Fruit fly (Drosophila melanogaster) whole organism, embryonic: ENCODE measurements around the gene Spn38F.
A peak's percentile ranks its signal among the peaks of the same experiment; 100 is the strongest.

Source experiments
- Abd-B ChIP-seq: fragments of 200-800 bp; sonication (Bioruptor generic); optimal IDR thresholded peaks from 2 replicates; lab custom pipeline; 2018; ENCODE audit warnings: missing biosample characterization, mild to moderate bottlenecking, missing genetic modification characterization, moderate library complexity
- Atf3 ChIP-seq: fragments of 200-800 bp; sonication (Bioruptor generic); optimal IDR thresholded peaks from 3 replicates; lab custom pipeline; 2016; ENCODE audit warnings: missing biosample characterization, missing genetic modification characterization
- Atf6 ChIP-seq: fragments of 200-800 bp; sonication (Bioruptor generic); IDR thresholded peaks from 2 replicates; pipeline ENCODE4 v1.3.6; 2022; ENCODE audit warnings: missing biosample characterization, missing genetic modification characterization
- Bgb ChIP-seq: fragments of 200-800 bp; sonication (Bioruptor generic); IDR thresholded peaks from 2 replicates; pipeline ENCODE4 v1.3.6; 2022; ENCODE audit warnings: missing biosample characterization, missing genetic modification characterization; ENCODE audit not compliant: partially characterized antibody
- CG12942 ChIP-seq: fragments of 200-800 bp; sonication (Bioruptor generic); optimal IDR thresholded peaks from 3 replicates; lab custom pipeline; 2016; ENCODE audit warnings: missing biosample characterization, missing genetic modification characterization
- CG1603 ChIP-seq: fragments of 200-800 bp; sonication (Bioruptor generic); optimal IDR thresholded peaks from 2 replicates; lab custom pipeline; 2019; ENCODE audit warnings: missing biosample characterization, mild to moderate bottlenecking, missing genetic modification characterization, moderate library complexity
- CG17328 ChIP-seq: fragments of 200-800 bp; sonication (Bioruptor generic); IDR thresholded peaks from 2 replicates; pipeline ENCODE4 v1.3.6; 2022; ENCODE audit warnings: missing biosample characterization, missing genetic modification characterization
- CG17912 ChIP-seq: fragments of 200-800 bp; sonication (Bioruptor generic); optimal IDR thresholded peaks from 2 replicates; lab custom pipeline; 2018; ENCODE audit warnings: missing biosample characterization, mild to moderate bottlenecking, missing genetic modification characterization
- CG18764 ChIP-seq: fragments of 200-800 bp; sonication (Bioruptor generic); optimal IDR thresholded peaks from 3 replicates; lab custom pipeline; 2016; ENCODE audit warnings: missing biosample characterization, missing genetic modification characterization
- CG2129 ChIP-seq: fragments of 200-800 bp; sonication (Bioruptor generic); IDR thresholded peaks from 2 replicates; pipeline ENCODE4 v1.3.6; 2022; ENCODE audit warnings: missing biosample characterization, missing genetic modification characterization; ENCODE audit not compliant: partially characterized antibody
- CG3407 ChIP-seq: fragments of 200-800 bp; sonication (Bioruptor generic); optimal IDR thresholded peaks from 2 replicates; lab custom pipeline; 2018; ENCODE audit warnings: missing biosample characterization, mild to moderate bottlenecking, missing genetic modification characterization
- CG3726 ChIP-seq: fragments of 200-800 bp; sonication (Bioruptor generic); IDR thresholded peaks from 3 replicates; pipeline ENCODE4, ENCODE4 v1.3.6; 2022; ENCODE audit warnings: missing biosample characterization, missing genetic modification characterization
- CG4360 ChIP-seq: fragments of 200-800 bp; sonication (Bioruptor generic); IDR thresholded peaks from 2 replicates; pipeline ENCODE4 v1.3.6; 2022; ENCODE audit warnings: missing biosample characterization, missing genetic modification characterization
- CG43689 ChIP-seq: fragments of 200-800 bp; sonication (Bioruptor generic); IDR thresholded peaks from 2 replicates; pipeline ENCODE4 v1.3.6; 2022; ENCODE audit warnings: missing biosample characterization, missing genetic modification characterization
- CG8388 ChIP-seq: fragments of 200-800 bp; sonication (Bioruptor generic); optimal IDR thresholded peaks from 2 replicates; lab custom pipeline; 2019; ENCODE audit warnings: missing biosample characterization, mild to moderate bottlenecking, missing genetic modification characterization, moderate library complexity
- CG9609 ChIP-seq: fragments of 200-800 bp; sonication (Bioruptor generic); optimal IDR thresholded peaks from 3 replicates; lab custom pipeline; 2016; ENCODE audit warnings: missing biosample characterization, missing genetic modification characterization
- CG9797 ChIP-seq: fragments of 200-800 bp; sonication (Bioruptor generic); optimal IDR thresholded peaks from 3 replicates; lab custom pipeline; 2018; ENCODE audit warnings: missing biosample characterization, mild to moderate bottlenecking, missing genetic modification characterization
- CkIIα-i1 ChIP-seq: fragments of 200-800 bp; sonication (Bioruptor generic); IDR thresholded peaks from 2 replicates; pipeline ENCODE4 v1.3.6; 2022; ENCODE audit warnings: missing biosample characterization, missing genetic modification characterization
- Dad ChIP-seq: fragments of 200-800 bp; sonication (Bioruptor generic); optimal IDR thresholded peaks from 3 replicates; lab custom pipeline; 2016; ENCODE audit warnings: missing biosample characterization, missing genetic modification characterization
- Elba2 ChIP-seq: fragments of 200-800 bp; sonication (Bioruptor generic); optimal IDR thresholded peaks from 3 replicates; lab custom pipeline; 2016; ENCODE audit warnings: missing biosample characterization, missing genetic modification characterization
- H15 ChIP-seq: fragments of 200-800 bp; sonication (Bioruptor generic); IDR thresholded peaks from 3 replicates; pipeline ENCODE4 v1.3.6; 2022; ENCODE audit warnings: missing biosample characterization, missing genetic modification characterization
- HLH54F ChIP-seq: fragments of 200-800 bp; sonication (Bioruptor generic); optimal IDR thresholded peaks from 3 replicates; lab custom pipeline; 2016; ENCODE audit warnings: missing biosample characterization, missing genetic modification characterization
- Ravus ChIP-seq: fragments of 200-800 bp; sonication (Bioruptor generic); IDR thresholded peaks from 2 replicates; pipeline ENCODE4 v1.3.6; 2022; ENCODE audit warnings: missing biosample characterization, missing genetic modification characterization
- Six4 ChIP-seq: fragments of 200-800 bp; sonication (Bioruptor generic); optimal IDR thresholded peaks from 2 replicates; lab custom pipeline; 2016; ENCODE audit warnings: missing biosample characterization, missing genetic modification characterization
- Ssrp ChIP-seq: fragments of 200-800 bp; sonication (Bioruptor generic); optimal IDR thresholded peaks from 2 replicates; lab custom pipeline; 2018; ENCODE audit warnings: missing biosample characterization, mild to moderate bottlenecking, missing genetic modification characterization, moderate library complexity
- amos ChIP-seq: fragments of 200-800 bp; sonication (Bioruptor generic); IDR thresholded peaks from 2 replicates; pipeline ENCODE4 v1.3.6; 2022; ENCODE audit warnings: missing biosample characterization, missing genetic modification characterization; ENCODE audit not compliant: partially characterized antibody
- aop ChIP-seq: fragments of 200-800 bp; sonication (Bioruptor generic); IDR thresholded peaks from 2 replicates; pipeline ENCODE4 v1.3.6; 2022; ENCODE audit warnings: missing biosample characterization, missing genetic modification characterization
- bigmax ChIP-seq: fragments of 200-800 bp; sonication (Bioruptor generic); optimal IDR thresholded peaks from 2 replicates; lab custom pipeline; 2018; ENCODE audit warnings: missing biosample characterization, mild to moderate bottlenecking, missing genetic modification characterization
- cas ChIP-seq: fragments of 200-800 bp; sonication (Bioruptor generic); IDR thresholded peaks from 2 replicates; pipeline ENCODE4 v1.3.6; 2022; ENCODE audit warnings: missing biosample characterization, missing genetic modification characterization
- cg ChIP-seq: fragments of 200-800 bp; sonication (Bioruptor generic); optimal IDR thresholded peaks from 3 replicates; lab custom pipeline; 2019; ENCODE audit warnings: missing biosample characterization, mild to moderate bottlenecking, missing genetic modification characterization, moderate library complexity
- corto ChIP-seq: fragments of 200-800 bp; sonication (Bioruptor generic); optimal IDR thresholded peaks from 2 replicates; lab custom pipeline; 2016; ENCODE audit warnings: missing biosample characterization, mild to moderate bottlenecking, missing genetic modification characterization, moderate library complexity
- fd64A ChIP-seq: fragments of 200-800 bp; sonication (Bioruptor generic); optimal IDR thresholded peaks from 3 replicates; lab custom pipeline; 2018; ENCODE audit warnings: missing biosample characterization, mild to moderate bottlenecking, missing genetic modification characterization
- fd96Cb ChIP-seq: fragments of 200-800 bp; sonication (Bioruptor generic); optimal IDR thresholded peaks from 2 replicates; lab custom pipeline; 2018; ENCODE audit warnings: missing biosample characterization, mild to moderate bottlenecking, missing genetic modification characterization, moderate library complexity
- gfzf ChIP-seq: fragments of 200-800 bp; sonication (Bioruptor generic); optimal IDR thresholded peaks from 2 replicates; lab custom pipeline; 2016; ENCODE audit warnings: missing biosample characterization, mild to moderate bottlenecking, missing genetic modification characterization, moderate library complexity
- h ChIP-seq: fragments of >200 bp; optimal IDR thresholded peaks from 2 replicates; lab custom pipeline; 2017
- hbn ChIP-seq: fragments of 200-800 bp; sonication (Bioruptor generic); IDR thresholded peaks from 2 replicates; pipeline ENCODE4 v1.3.6; 2022; ENCODE audit warnings: missing biosample characterization, missing genetic modification characterization; ENCODE audit not compliant: partially characterized antibody
- kay ChIP-seq: fragments of 200-800 bp; sonication (Bioruptor generic); optimal IDR thresholded peaks from 2 replicates; lab custom pipeline; 2016; ENCODE audit warnings: missing biosample characterization, missing genetic modification characterization
- kni ChIP-seq: fragments of 200-800 bp; sonication (Bioruptor generic); optimal IDR thresholded peaks from 3 replicates; lab custom pipeline; 2017; ENCODE audit warnings: mild to moderate bottlenecking, missing biosample characterization, missing genetic modification reagents, missing genetic modification characterization
- knrl ChIP-seq: fragments of 200-800 bp; sonication (Bioruptor generic); IDR thresholded peaks from 3 replicates; pipeline ENCODE4 v1.3.6; 2022; ENCODE audit warnings: missing biosample characterization, missing genetic modification characterization; ENCODE audit not compliant: partially characterized antibody
- lov ChIP-seq, 2 experiments: fragments of 200-800 bp in 1 of 2; fragments of >200 bp in 1 of 2; sonication (Bioruptor generic) in 1 of 2; IDR thresholded peaks in 1 of 2; optimal IDR thresholded peaks in 1 of 2; 2 replicates in 1 of 2; 3 replicates in 1 of 2; pipeline versions ENCODE4 v1.3.6 to Lab custom; 2017 to 2022; ENCODE audit warnings: missing biosample characterization in 1 of 2, missing genetic modification characterization in 1 of 2
- nerfin-1 ChIP-seq: fragments of 200-800 bp; sonication (Bioruptor generic); optimal IDR thresholded peaks from 3 replicates; lab custom pipeline; 2019; ENCODE audit warnings: missing biosample characterization, mild to moderate bottlenecking, missing genetic modification characterization, moderate library complexity
- pnt ChIP-seq: fragments of 200-800 bp; sonication (Bioruptor generic); optimal IDR thresholded peaks from 3 replicates; lab custom pipeline; 2016; ENCODE audit warnings: missing biosample characterization, missing genetic modification characterization
- pros ChIP-seq: fragments of 200-800 bp; sonication (Bioruptor generic); optimal IDR thresholded peaks from 3 replicates; lab custom pipeline; 2019; ENCODE audit warnings: missing biosample characterization, mild to moderate bottlenecking, missing genetic modification characterization, moderate library complexity
- repo ChIP-seq: fragments of 200-800 bp; sonication (Bioruptor generic); optimal IDR thresholded peaks from 2 replicates; lab custom pipeline; 2016; ENCODE audit warnings: missing biosample characterization, missing genetic modification characterization
- slp2 ChIP-seq: fragments of 200-800 bp; sonication (Bioruptor generic); optimal IDR thresholded peaks from 2 replicates; lab custom pipeline; 2016; ENCODE audit warnings: missing biosample characterization, missing genetic modification characterization
- trem ChIP-seq: fragments of 200-800 bp; optimal IDR thresholded peaks from 3 replicates; lab custom pipeline; 2019; ENCODE audit warnings: missing biosample characterization, mild to moderate bottlenecking, missing genetic modification characterization, moderate library complexity
- zen ChIP-seq: fragments of 200-800 bp; sonication (Bioruptor generic); optimal IDR thresholded peaks from 3 replicates; lab custom pipeline; 2018; ENCODE audit warnings: missing biosample characterization, mild to moderate bottlenecking, missing genetic modification characterization, moderate library complexity
- zfh1 ChIP-seq: fragments of 200-800 bp; sonication (Bioruptor generic); IDR thresholded peaks from 3 replicates; pipeline ENCODE4 v1.3.6; 2022; ENCODE audit warnings: missing biosample characterization, missing genetic modification characterization

Gene Spn38F

DNA sequence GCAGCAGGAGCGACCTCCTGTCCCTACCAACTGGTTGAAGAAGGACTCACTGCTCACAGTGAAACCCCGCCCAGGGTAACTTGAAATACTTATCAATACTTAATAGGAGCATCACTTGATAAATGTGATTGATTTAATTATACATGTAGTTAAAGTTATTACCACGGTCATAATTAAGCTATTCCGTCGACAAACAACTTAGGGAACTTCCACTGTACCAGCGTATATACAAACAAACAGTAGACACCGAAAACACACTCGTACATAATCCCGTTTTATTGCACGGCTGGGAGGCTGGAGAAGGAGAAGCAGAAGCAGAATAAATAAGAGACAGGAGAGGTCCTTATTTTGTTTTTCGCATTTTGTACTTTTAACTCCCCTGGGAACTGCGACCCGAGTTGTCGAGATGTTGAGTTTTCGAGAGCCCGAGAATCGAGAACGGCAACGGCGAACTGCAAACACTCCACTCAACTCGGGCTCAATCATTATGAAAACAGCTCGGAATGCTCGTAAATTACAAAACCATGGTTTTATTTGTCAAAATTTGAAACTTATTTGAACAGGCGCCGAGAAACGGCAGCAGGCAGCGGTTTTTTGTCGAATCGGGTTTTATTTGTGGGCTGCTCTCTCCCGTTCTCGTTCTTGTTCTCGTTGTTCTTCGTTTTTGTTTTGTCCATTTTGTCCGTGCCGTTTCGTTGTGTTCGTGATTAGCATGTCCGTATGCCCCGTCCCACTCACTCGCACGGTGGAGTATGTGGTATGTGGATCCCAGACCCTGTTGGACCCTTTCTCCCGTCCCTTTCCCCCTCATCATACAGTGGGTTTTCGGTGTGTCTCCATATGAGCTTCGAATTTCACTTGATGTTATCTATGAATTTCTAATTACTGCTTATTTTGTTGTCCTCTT, 37.5 kb downstream of the Spn38F start (continued):
- TF ChIP-seq fd64A (GFP tag; lab: Kevin White, UChicago) = no peak
- no peak for TF ChIP-seq knrl (GFP tag; lab: Robert Waterston, UW)
- TF ChIP-seq corto (GFP tag; lab: Kevin White, UChicago) = peak; percentile 91
- peak; percentile 77 for TF ChIP-seq CG1603 (tag; lab: Kevin White, UChicago)
- TF ChIP-seq kni (GFP tag; lab: Kevin White, UChicago) = peak; percentile 91
- peak; percentile 53; the same call in 1 of the 2 replicates for TF ChIP-seq CG43689
- peak; percentile 62 for TF ChIP-seq zen (tag; lab: Kevin White, UChicago)
- peak; percentile 40 for TF ChIP-seq slp2 (GFP tag; lab: Kevin White, UChicago)
- peak; percentile 62 for TF ChIP-seq CG9609 (GFP tag; lab: Kevin White, UChicago)
- no peak for TF ChIP-seq aop (GFP tag; lab: Robert Waterston, UW)
- no peak for TF ChIP-seq bigmax (GFP tag; lab: Kevin White, UChicago)
- TF ChIP-seq Atf3 = peak; percentile 18
- no peak for TF ChIP-seq Elba2 (GFP tag; lab: Kevin White, UChicago)
- no peak for TF ChIP-seq Bgb (GFP tag; lab: Robert Waterston, UW)
- no peak for TF ChIP-seq gfzf
- peak; percentile 85 for TF ChIP-seq zfh1
- TF ChIP-seq CG17328 = peak; percentile 47
- TF ChIP-seq trem (tag; lab: Kevin White, UChicago) = peak; percentile 11
- TF ChIP-seq repo = peak; percentile 36
- peak; percentile 67 for TF ChIP-seq Dad (GFP tag; lab: Kevin White, UChicago)
- TF ChIP-seq CkIIα-i1 (GFP tag; lab: Robert Waterston, UW) = 0 out of 2 replicates have a peak, but pooled peaks have one; percentile 20
- no peak for TF ChIP-seq CG9797 (GFP tag; lab: Kevin White, UChicago)
- TF ChIP-seq Ssrp (tag; lab: Kevin White, UChicago) = peak; percentile 57
- TF ChIP-seq CG4360 (GFP tag; lab: Robert Waterston, UW) = peak; percentile 51; the same call in 1 of the 2 replicates
- TF ChIP-seq kay = peak; percentile 38
- TF ChIP-seq lov (optimal IDR thresholded peaks at IDR 0.05; lab: Kevin White, UChicago) = no peak
- 0 out of 3 replicates have a peak, but pooled peaks have one; percentile 51 for TF ChIP-seq lov (GFP tag; IDR thresholded peaks at IDR 0.05; lab: Robert Waterston, UW)
- TF ChIP-seq cg (GFP tag; lab: Kevin White, UChicago) = peak; percentile 44
- TF ChIP-seq Abd-B (GFP tag; lab: Kevin White, UChicago) = peak; percentile 68
- TF ChIP-seq CG12942 (GFP tag; lab: Kevin White, UChicago) = peak; percentile 24
- TF ChIP-seq nerfin-1 (tag; lab: Kevin White, UChicago) = no peak
- TF ChIP-seq pros (GFP tag; lab: Kevin White, UChicago) = peak; percentile 68
- peak; percentile 83 for TF ChIP-seq Atf6 (GFP tag; lab: Robert Waterston, UW)
- peak; percentile 27 for TF ChIP-seq CG3407
- TF ChIP-seq Ravus (GFP tag; lab: Robert Waterston, UW) = no peak
- TF ChIP-seq h = no peak
- TF ChIP-seq pnt (GFP tag; lab: Kevin White, UChicago) = peak; percentile 67
- peak; percentile 80 for TF ChIP-seq HLH54F (GFP tag; lab: Kevin White, UChicago)
- TF ChIP-seq cas (GFP tag; lab: Robert Waterston, UW) = no peak
- peak; percentile 63; the same call in 2 of the 3 replicates for TF ChIP-seq H15 (GFP tag; lab: Robert Waterston, UW)
- TF ChIP-seq fd96Cb = peak; percentile 25
- TF ChIP-seq Six4 (GFP tag; lab: Kevin White, UChicago) = peak; percentile 46
- no peak for TF ChIP-seq CG17912 (GFP tag; lab: Kevin White, UChicago)
- TF ChIP-seq amos (GFP tag; lab: Robert Waterston, UW) = no peak
- peak; percentile 36 for TF ChIP-seq CG8388 (GFP tag; lab: Kevin White, UChicago)
- no peak for TF ChIP-seq hbn (GFP tag; lab: Robert Waterston, UW)
- TF ChIP-seq CG18764 (GFP tag; lab: Kevin White, UChicago) = peak; percentile 35
- 0 out of 3 replicates have a peak, but pooled peaks have one; percentile 33 for TF ChIP-seq CG3726
- no peak for TF ChIP-seq CG2129
